Fruit fly (Drosophila melanogaster) S2 (cell line): ENCODE measurements around the gene CG4306.

Source experiments
- CG8478 ChIP-seq: fragments of >200 bp; optimal IDR thresholded peaks from 2 replicates; lab custom pipeline; 2018
- CTCF ChIP-seq, 2 experiments: fragments of >200 bp; optimal IDR thresholded peaks; 2 replicates each; lab custom pipeline; 2018

dm6 chr3L:18417820-18418219, 45.1 kb downstream of the CG4306 start:
- TF ChIP-seq CG8478 (lab: Kevin White, UChicago) (no peak), CTCF (optimal IDR thresholded peaks at IDR 0.05; lab: Kevin White, UChicago) (no peak)
